Fruit fly (Drosophila melanogaster) whole organism, embryonic: ENCODE results near the gene CG33489.

ENCODE experiments used
- BEAF-32 ChIP-seq: fragments of 200-800 bp; sonication (Bioruptor generic); optimal IDR thresholded peaks from 3 replicates; lab custom pipeline; 2017; ENCODE audit warnings: missing biosample characterization, missing genetic modification characterization, mild to moderate bottlenecking, moderate library complexity, missing genetic modification reagents
- Bgb ChIP-seq: fragments of 200-800 bp; sonication (Bioruptor generic); IDR thresholded peaks from 2 replicates; pipeline ENCODE4 v1.3.6; 2022; ENCODE audit warnings: missing biosample characterization, missing genetic modification characterization; ENCODE audit not compliant: partially characterized antibody
- CG10147 ChIP-seq: fragments of 200-800 bp; sonication (Bioruptor generic); optimal IDR thresholded peaks from 2 replicates; lab custom pipeline; 2019; ENCODE audit warnings: missing biosample characterization, mild to moderate bottlenecking, missing genetic modification characterization, moderate library complexity
- CG10543 ChIP-seq: fragments of 200-800 bp; sonication (Bioruptor generic); optimal IDR thresholded peaks from 3 replicates; lab custom pipeline; 2017; ENCODE audit warnings: missing biosample characterization, mild to moderate bottlenecking, missing genetic modification characterization, moderate library complexity
- CG13287 ChIP-seq: fragments of 200-800 bp; sonication (Bioruptor generic); IDR thresholded peaks from 2 replicates; pipeline ENCODE4 v1.3.6; 2022; ENCODE audit warnings: missing biosample characterization, missing genetic modification characterization; ENCODE audit not compliant: partially characterized antibody
- CG14667 ChIP-seq: fragments of 200-800 bp; sonication (Bioruptor generic); IDR thresholded peaks from 2 replicates; pipeline ENCODE4 v1.3.6; 2022; ENCODE audit warnings: missing biosample characterization, missing genetic modification characterization
- CG14710 ChIP-seq: fragments of 200-800 bp; sonication (Bioruptor generic); optimal IDR thresholded peaks from 3 replicates; lab custom pipeline; 2019; ENCODE audit warnings: missing biosample characterization, mild to moderate bottlenecking, missing genetic modification characterization, moderate library complexity
- CG15601 ChIP-seq: fragments of 200-800 bp; sonication (Bioruptor generic); optimal IDR thresholded peaks from 3 replicates; lab custom pipeline; 2019; ENCODE audit warnings: missing biosample characterization, mild to moderate bottlenecking, missing genetic modification characterization, moderate library complexity
- CG17802 ChIP-seq: fragments of 200-800 bp; sonication (Bioruptor generic); optimal IDR thresholded peaks from 2 replicates; lab custom pipeline; 2018; ENCODE audit warnings: missing biosample characterization, mild to moderate bottlenecking, missing genetic modification characterization, moderate library complexity
- CG2116 ChIP-seq: fragments of 200-800 bp; sonication (Bioruptor generic); optimal IDR thresholded peaks from 3 replicates; lab custom pipeline; 2018; ENCODE audit warnings: missing biosample characterization, mild to moderate bottlenecking, missing genetic modification characterization
- CG30020 ChIP-seq: fragments of 200-800 bp; optimal IDR thresholded peaks from 2 replicates; lab custom pipeline; 2019; ENCODE audit warnings: missing biosample characterization, mild to moderate bottlenecking, missing genetic modification characterization, moderate library complexity
- CG3065 ChIP-seq: fragments of 200-800 bp; sonication (Bioruptor generic); optimal IDR thresholded peaks from 2 replicates; lab custom pipeline; 2016; ENCODE audit warnings: missing biosample characterization, missing genetic modification characterization
- CG32532 ChIP-seq: fragments of 200-800 bp; sonication (Bioruptor generic); IDR thresholded peaks from 2 replicates; pipeline ENCODE4 v1.3.6; 2022; ENCODE audit warnings: missing biosample characterization, missing genetic modification characterization
- CG34376 ChIP-seq: fragments of 200-800 bp; sonication (Bioruptor generic); optimal IDR thresholded peaks from 2 replicates; lab custom pipeline; 2018; ENCODE audit warnings: missing biosample characterization, mild to moderate bottlenecking, missing genetic modification characterization
- CG3838 ChIP-seq: fragments of 200-800 bp; sonication (Bioruptor generic); optimal IDR thresholded peaks from 3 replicates; lab custom pipeline; 2016; ENCODE audit warnings: missing biosample characterization, missing genetic modification characterization
- CG4617 ChIP-seq: fragments of 200-800 bp; sonication (Bioruptor generic); optimal IDR thresholded peaks from 3 replicates; lab custom pipeline; 2016; ENCODE audit warnings: missing biosample characterization, missing genetic modification characterization, borderline replicate concordance
- CG6791 ChIP-seq: fragments of 200-800 bp; sonication (Bioruptor generic); IDR thresholded peaks from 3 replicates; pipeline ENCODE4 v1.3.6; 2022; ENCODE audit warnings: missing biosample characterization, missing genetic modification characterization; ENCODE audit not compliant: partially characterized antibody
- CG7357 ChIP-seq: fragments of 200-800 bp; sonication (Bioruptor generic); IDR thresholded peaks from 3 replicates; pipeline ENCODE4 v1.3.6; 2022; ENCODE audit warnings: missing biosample characterization, missing genetic modification characterization
- CG7839 ChIP-seq: fragments of 200-800 bp; sonication (Bioruptor generic); optimal IDR thresholded peaks from 3 replicates; lab custom pipeline; 2018; ENCODE audit warnings: missing biosample characterization, mild to moderate bottlenecking, missing genetic modification characterization, moderate library complexity
- CG8089 ChIP-seq: fragments of 200-800 bp; sonication (Bioruptor generic); optimal IDR thresholded peaks from 3 replicates; lab custom pipeline; 2016; ENCODE audit warnings: missing biosample characterization, missing genetic modification characterization
- CG8359 ChIP-seq: fragments of 200-800 bp; sonication (Bioruptor generic); optimal IDR thresholded peaks from 2 replicates; lab custom pipeline; 2017; ENCODE audit warnings: missing biosample characterization, mild to moderate bottlenecking, missing genetic modification characterization, borderline replicate concordance
- CG9797 ChIP-seq: fragments of 200-800 bp; sonication (Bioruptor generic); optimal IDR thresholded peaks from 3 replicates; lab custom pipeline; 2018; ENCODE audit warnings: missing biosample characterization, mild to moderate bottlenecking, missing genetic modification characterization
- CG9876 ChIP-seq: fragments of 200-800 bp; sonication (Bioruptor generic); optimal IDR thresholded peaks from 2 replicates; lab custom pipeline; 2016; ENCODE audit warnings: missing biosample characterization, missing genetic modification characterization
- CTCF ChIP-seq: fragments of 200-800 bp; sonication (Bioruptor generic); optimal IDR thresholded peaks from 2 replicates; lab custom pipeline; 2017; ENCODE audit warnings: missing biosample characterization, mild to moderate bottlenecking, missing genetic modification characterization, moderate library complexity
- CoRest ChIP-seq: fragments of 200-800 bp; sonication (Bioruptor generic); optimal IDR thresholded peaks from 3 replicates; lab custom pipeline; 2018; ENCODE audit warnings: missing biosample characterization, mild to moderate bottlenecking, missing genetic modification characterization, moderate library complexity
- Dfd ChIP-seq, 2 experiments: fragments of >200 bp; optimal IDR thresholded peaks; 2 replicates each; lab custom pipeline; 2017; ENCODE audit warnings: missing biosample characterization in 2 of 2, missing genetic modification characterization in 2 of 2
- Dp ChIP-seq: fragments of 200-800 bp; sonication (Bioruptor generic); optimal IDR thresholded peaks from 2 replicates; lab custom pipeline; 2018; ENCODE audit warnings: missing biosample characterization, mild to moderate bottlenecking, missing genetic modification characterization, moderate library complexity
- Hmx ChIP-seq: fragments of 200-800 bp; sonication (Bioruptor generic); optimal IDR thresholded peaks from 2 replicates; lab custom pipeline; 2016; ENCODE audit warnings: missing biosample characterization, missing genetic modification characterization
- Hr78 ChIP-seq, 2 experiments: fragments of 200-800 bp in 1 of 2; fragments of >200 bp in 1 of 2; sonication (Bioruptor generic) in 1 of 2; optimal IDR thresholded peaks; 2 replicates each; lab custom pipeline; 2017 to 2019; ENCODE audit warnings: missing biosample characterization in 2 of 2, missing genetic modification characterization in 2 of 2, mild to moderate bottlenecking in 1 of 2, moderate library complexity in 1 of 2
- MBD-R2 ChIP-seq: fragments of 200-800 bp; sonication (Bioruptor generic); IDR thresholded peaks from 2 replicates; pipeline ENCODE4 v1.3.6; 2022; ENCODE audit warnings: missing biosample characterization, missing genetic modification characterization
- Med ChIP-seq: fragments of 200-800 bp; sonication (Bioruptor generic); peaks from one replicate; lab custom pipeline; 2016; ENCODE audit warnings: missing biosample characterization, missing genetic modification characterization, mild to moderate bottlenecking, inconsistent platforms, moderate library complexity
- Meics ChIP-seq: fragments of 200-800 bp; sonication (Bioruptor generic); optimal IDR thresholded peaks from 2 replicates; lab custom pipeline; 2017; ENCODE audit warnings: missing biosample characterization, mild to moderate bottlenecking, missing genetic modification characterization
- NfI ChIP-seq: fragments of 200-800 bp; sonication (Bioruptor generic); optimal IDR thresholded peaks from 3 replicates; lab custom pipeline; 2018; ENCODE audit warnings: missing biosample characterization, mild to moderate bottlenecking, missing genetic modification characterization, moderate library complexity
- Opbp ChIP-seq: fragments of 200-800 bp; sonication (Bioruptor generic); IDR thresholded peaks from 3 replicates; pipeline ENCODE4 v1.3.6; 2022; ENCODE audit warnings: missing biosample characterization, missing genetic modification characterization; ENCODE audit not compliant: partially characterized antibody
- Ptx1 ChIP-seq: fragments of 200-800 bp; sonication (Bioruptor generic); IDR thresholded peaks from 2 replicates; pipeline ENCODE4 v1.3.6; 2022; ENCODE audit warnings: missing biosample characterization, missing genetic modification characterization
- Rx ChIP-seq: fragments of 200-800 bp; sonication (Bioruptor generic); IDR thresholded peaks from 2 replicates; pipeline ENCODE4 v1.3.6; 2022; ENCODE audit warnings: missing biosample characterization, missing genetic modification characterization
- amos ChIP-seq: fragments of 200-800 bp; sonication (Bioruptor generic); IDR thresholded peaks from 2 replicates; pipeline ENCODE4 v1.3.6; 2022; ENCODE audit warnings: missing biosample characterization, missing genetic modification characterization; ENCODE audit not compliant: partially characterized antibody
- dmrt99B ChIP-seq: fragments of 200-800 bp; sonication (Bioruptor generic); optimal IDR thresholded peaks from 2 replicates; lab custom pipeline; 2018; ENCODE audit warnings: missing biosample characterization, mild to moderate bottlenecking, missing genetic modification characterization, moderate library complexity
- gem ChIP-seq: fragments of 200-800 bp; sonication (Bioruptor generic); optimal IDR thresholded peaks from 2 replicates; lab custom pipeline; 2019; ENCODE audit warnings: missing biosample characterization, mild to moderate bottlenecking, missing genetic modification characterization, moderate library complexity
- ham ChIP-seq: fragments of 200-800 bp; sonication (Bioruptor generic); IDR thresholded peaks from 2 replicates; pipeline ENCODE4 v1.3.6; 2022; ENCODE audit warnings: missing biosample characterization, missing genetic modification characterization
- inv ChIP-seq: fragments of 200-800 bp; sonication (Bioruptor generic); IDR thresholded peaks from 2 replicates; pipeline ENCODE4 v1.3.6; 2022; ENCODE audit warnings: missing biosample characterization, missing genetic modification characterization; ENCODE audit not compliant: partially characterized antibody
- kni ChIP-seq: fragments of 200-800 bp; sonication (Bioruptor generic); optimal IDR thresholded peaks from 3 replicates; lab custom pipeline; 2017; ENCODE audit warnings: mild to moderate bottlenecking, missing biosample characterization, missing genetic modification reagents, missing genetic modification characterization
- knrl ChIP-seq: fragments of 200-800 bp; sonication (Bioruptor generic); IDR thresholded peaks from 3 replicates; pipeline ENCODE4 v1.3.6; 2022; ENCODE audit warnings: missing biosample characterization, missing genetic modification characterization; ENCODE audit not compliant: partially characterized antibody
- pita ChIP-seq: fragments of 200-800 bp; sonication (Bioruptor generic); optimal IDR thresholded peaks from 2 replicates; lab custom pipeline; 2017; ENCODE audit warnings: missing biosample characterization, mild to moderate bottlenecking, missing genetic modification characterization
- sima ChIP-seq: fragments of 200-800 bp; sonication (Bioruptor generic); optimal IDR thresholded peaks from 2 replicates; lab custom pipeline; 2016; ENCODE audit warnings: missing biosample characterization, missing genetic modification characterization
- stwl ChIP-seq: fragments of 200-800 bp; sonication (Bioruptor generic); optimal IDR thresholded peaks from 3 replicates; lab custom pipeline; 2018; ENCODE audit warnings: missing biosample characterization, mild to moderate bottlenecking, missing genetic modification characterization, moderate library complexity
- wdn ChIP-seq: fragments of 200-800 bp; sonication (Bioruptor generic); IDR thresholded peaks from 2 replicates; pipeline ENCODE4 v1.3.6; 2022; ENCODE audit warnings: missing biosample characterization, missing genetic modification characterization
- wek ChIP-seq: fragments of 200-800 bp; sonication (Bioruptor generic); optimal IDR thresholded peaks from 3 replicates; lab custom pipeline; 2018; ENCODE audit warnings: missing biosample characterization, mild to moderate bottlenecking, missing genetic modification characterization, moderate library complexity

Gene CG33489

DNA sequence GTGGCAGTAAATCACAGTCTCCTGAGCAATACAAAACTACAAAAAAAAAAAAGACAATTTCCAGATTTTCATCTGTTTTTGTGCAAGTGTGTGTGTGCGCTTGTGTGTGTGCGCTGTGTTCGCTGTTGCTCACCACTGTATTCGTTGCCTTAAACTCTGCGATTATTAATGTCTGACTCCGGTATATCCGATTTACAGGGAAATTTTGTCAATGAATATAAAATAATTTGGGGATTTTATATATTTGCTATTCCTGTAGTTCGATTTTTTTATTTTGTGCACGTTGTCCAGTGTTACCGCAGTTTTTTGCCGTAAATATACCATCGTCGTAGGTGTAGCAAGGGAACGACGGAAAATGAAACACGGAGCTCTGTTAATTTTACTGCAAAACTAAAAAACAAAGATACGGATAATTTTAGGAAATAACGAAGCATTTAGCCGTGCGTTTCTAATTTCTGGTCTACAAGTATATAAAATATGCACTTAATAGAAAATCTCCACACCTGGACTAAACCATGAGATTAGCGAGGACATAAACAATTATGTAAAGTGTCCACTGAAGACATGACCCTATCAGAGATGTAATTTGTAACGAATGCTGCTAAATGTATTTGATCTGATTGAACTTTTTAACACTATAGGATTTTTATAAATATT, 32.4 kb upstream of the CG33489 start, which contains the start of gene Duba (continued):
- TF ChIP-seq CG34376 (no peak), CG2116 (peak; percentile 89), NfI (no peak), wdn (GFP tag; lab: Robert Waterston, UW) (no peak), Opbp (GFP tag; lab: Robert Waterston, UW) (0 out of 3 replicates have a peak, but pooled peaks have one; percentile 28), wek (GFP tag; lab: Kevin White, UChicago) (no peak), Bgb (GFP tag; lab: Robert Waterston, UW) (peak; percentile 29; the same call in 1 of the 2 replicates), amos (GFP tag; lab: Robert Waterston, UW) (0 out of 2 replicates have a peak, but pooled peaks have one; percentile 11), dmrt99B (tag; lab: Kevin White, UChicago) (no peak), MBD-R2 (GFP tag; lab: Robert Waterston, UW) (peak; percentile 27; the same call in 1 of the 2 replicates), ham (no peak), CG7839 (tag; lab: Kevin White, UChicago) (no peak), CoRest (tag; lab: Kevin White, UChicago) (peak; percentile 51), CG8089 (no peak), Ptx1 (GFP tag; lab: Robert Waterston, UW) (peak; percentile 27; the same call in 1 of the 2 replicates), CG10147 (GFP tag; lab: Kevin White, UChicago) (no peak), CG9797 (GFP tag; lab: Kevin White, UChicago) (peak; percentile 55), pita (GFP tag; lab: Kevin White, UChicago) (peak; percentile 63), CTCF (GFP tag; lab: Kevin White, UChicago) (peak; percentile 73), CG30020 (peak; percentile 95), CG3065 (GFP tag; lab: Kevin White, UChicago) (no peak), CG9876 (GFP tag; lab: Kevin White, UChicago) (no peak), CG15601 (tag; lab: Kevin White, UChicago) (no peak), CG17802 (peak; percentile 72), stwl (tag; lab: Kevin White, UChicago) (peak; percentile 99), Rx (GFP tag; lab: Robert Waterston, UW) (no peak), gem (no peak), CG14667 (no peak), CG4617 (GFP tag; lab: Kevin White, UChicago) (peak; percentile 97), knrl (GFP tag; lab: Robert Waterston, UW) (0 out of 3 replicates have a peak, but pooled peaks have one; percentile 6), CG6791 (peak; percentile 29; the same call in 1 of the 3 replicates), CG3838 (GFP tag; lab: Kevin White, UChicago) (no peak), CG13287 (GFP tag; lab: Robert Waterston, UW) (peak; percentile 15; the same call in 1 of the 2 replicates), CG8359 (GFP tag; lab: Kevin White, UChicago) (no peak), CG14710 (tag; lab: Kevin White, UChicago) (peak; percentile 62), Med (peak; percentile 71), Dp (GFP tag; lab: Kevin White, UChicago) (peak; percentile 1), Meics (GFP tag; lab: Kevin White, UChicago) (peak; percentile 98), CG10543 (no peak), CG32532 (GFP tag; lab: Robert Waterston, UW) (peak; percentile 11; the same call in 1 of the 2 replicates), Hr78 (GFP tag; optimal IDR thresholded peaks at IDR 0.05; lab: Kevin White, UChicago) (no peak), kni (GFP tag; lab: Kevin White, UChicago) (no peak), Dfd (GFP tag; optimal IDR thresholded peaks at IDR 0.05; lab: Kevin White, UChicago) (peak in 1 of 2 experiments; percentile 31), BEAF-32 (GFP tag; lab: Kevin White, UChicago) (peak; percentile 39), CG7357 (GFP tag; lab: Robert Waterston, UW) (peak; percentile 84), inv (GFP tag; lab: Robert Waterston, UW) (no peak), sima (GFP tag; lab: Kevin White, UChicago) (no peak), Hmx (GFP tag; lab: Kevin White, UChicago) (no peak)
